In the genomic region with DNA sequence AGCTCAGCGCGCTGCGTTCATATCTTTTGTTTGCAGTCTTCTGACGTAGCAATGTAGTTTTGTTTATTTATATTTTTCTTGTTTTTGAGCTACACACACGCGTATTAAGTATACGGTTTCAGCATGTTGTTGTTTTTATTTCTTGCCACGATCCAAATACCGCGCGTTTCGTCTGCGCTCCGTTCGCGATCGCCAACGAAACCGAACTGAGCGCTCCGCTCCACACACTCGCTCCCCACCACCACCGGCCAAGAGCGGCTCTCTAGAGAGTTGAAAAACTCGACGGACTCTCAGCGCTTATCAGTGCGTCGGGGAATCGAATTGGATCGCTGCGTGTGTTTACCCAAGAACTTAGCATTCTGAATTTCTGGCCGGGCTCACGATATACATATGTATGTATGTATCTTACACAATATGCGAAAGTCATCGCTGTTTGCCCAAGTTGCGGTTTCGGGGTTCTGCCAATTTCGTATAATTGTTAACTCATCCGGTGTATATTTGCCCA, we compare ENCODE assay signal across 6 fruit fly cellular contexts.
A peak's percentile ranks its signal among the peaks of the same experiment; 100 is the strongest.
TF ChIP-seq lines count a peak whose summit lies in the region.

A gene (minus strand): TSS at position 210 of the 505 bp plus-strand sequence.

- no peak for TF ChIP-seq CTCF in whole organism, embryonic (GFP tag; optimal IDR thresholded peaks at IDR 0.05; lab: Kevin White, UChicago)

TF ChIP-seq in whole organism, 6 proteins besides CTCF, POLR2A, EP300 and RAD21:
- TF ChIP-seq Dll (optimal IDR thresholded peaks at IDR 0.05; lab: Kevin White, UChicago) (peak; percentile 97), usp (GFP tag; optimal IDR thresholded peaks at IDR 0.05; lab: Kevin White, UChicago) (no peak), CG8478 (optimal IDR thresholded peaks at IDR 0.05; lab: Kevin White, UChicago) (no peak), pan (optimal IDR thresholded peaks at IDR 0.05; lab: Kevin White, UChicago) (no peak), EcR (GFP tag; optimal IDR thresholded peaks at IDR 0.05; lab: Kevin White, UChicago) (no peak), psq (optimal IDR thresholded peaks at IDR 0.05; lab: Kevin White, UChicago) (no peak)

TF ChIP-seq in whole organism, adult, 20 proteins besides CTCF, POLR2A, EP300 and RAD21 (continues in another document):
- TF ChIP-seq Crg-1 (GFP tag; optimal IDR thresholded peaks at IDR 0.05; lab: Kevin White, UChicago) (peak; percentile 7), bab1 (GFP tag; optimal IDR thresholded peaks at IDR 0.05; lab: Kevin White, UChicago) (peak; percentile 74), CG5204 (GFP tag; optimal IDR thresholded peaks at IDR 0.05; lab: Kevin White, UChicago) (no peak), toe (GFP tag; optimal IDR thresholded peaks at IDR 0.05; lab: Kevin White, UChicago) (no peak), Mnt (GFP tag; optimal IDR thresholded peaks at IDR 0.05; lab: Kevin White, UChicago) (peak; percentile 72), CG11617 (GFP tag; optimal IDR thresholded peaks at IDR 0.05; lab: Kevin White, UChicago) (peak; percentile 0), cnc (optimal IDR thresholded peaks at IDR 0.05; lab: Kevin White, UChicago) (peak in 1 of 2 experiments; percentile 5), CG14711 (tag; optimal IDR thresholded peaks at IDR 0.05; lab: Kevin White, UChicago) (no peak), ovo (GFP tag; optimal IDR thresholded peaks at IDR 0.05; lab: Kevin White, UChicago) (no peak), CG33017 (tag; optimal IDR thresholded peaks at IDR 0.05; lab: Kevin White, UChicago) (no peak), pad (GFP tag; optimal IDR thresholded peaks at IDR 0.05; lab: Kevin White, UChicago) (peak; percentile 38), Clk (GFP tag; optimal IDR thresholded peaks at IDR 0.05; lab: Kevin White, UChicago) (no peak), CG7101 (tag; optimal IDR thresholded peaks at IDR 0.05; lab: Kevin White, UChicago) (peak; percentile 38), kay (GFP tag; lab: Kevin White, UChicago; ENCODE audit: borderline replicate concordance) (no peak), Hr96 (GFP tag; optimal IDR thresholded peaks at IDR 0.05; lab: Kevin White, UChicago) (peak; percentile 17), CG1620 (GFP tag; optimal IDR thresholded peaks at IDR 0.05; lab: Kevin White, UChicago) (peak; percentile 33)

TF ChIP-seq in whole organism, embryonic, 481 proteins besides CTCF, POLR2A, EP300 and RAD21 (continues in another document):
- TF ChIP-seq CG3281 (GFP tag; optimal IDR thresholded peaks at IDR 0.05; lab: Kevin White, UChicago) (peak; percentile 40), ap (GFP tag; IDR thresholded peaks at IDR 0.05; lab: Robert Waterston, UW) (no peak), Dip3 (GFP tag; optimal IDR thresholded peaks at IDR 0.05; lab: Kevin White, UChicago) (no peak), HHEX (GFP tag; optimal IDR thresholded peaks at IDR 0.05; lab: Kevin White, UChicago) (peak; percentile 23), phol (tag; optimal IDR thresholded peaks at IDR 0.05; lab: Kevin White, UChicago) (no peak), exex (tag; optimal IDR thresholded peaks at IDR 0.05; lab: Kevin White, UChicago) (peak; percentile 30), Doc3 (GFP tag; IDR thresholded peaks at IDR 0.05; lab: Robert Waterston, UW; ENCODE audit: partially characterized antibody) (no peak), Eip74EF (GFP tag; optimal IDR thresholded peaks at IDR 0.05; lab: Kevin White, UChicago) (peak in 1 of 2 experiments; percentile 43), fru (optimal IDR thresholded peaks at IDR 0.05; lab: Kevin White, UChicago) (no peak), Hand (GFP tag; optimal IDR thresholded peaks at IDR 0.05; lab: Kevin White, UChicago) (no peak), CG18764 (GFP tag; optimal IDR thresholded peaks at IDR 0.05; lab: Kevin White, UChicago) (no peak), CG6654 (GFP tag; optimal IDR thresholded peaks at IDR 0.05; lab: Kevin White, UChicago) (no peak), CG15269 (tag; optimal IDR thresholded peaks at IDR 0.05; lab: Kevin White, UChicago) (no peak), CG16813 (GFP tag; IDR thresholded peaks at IDR 0.05; lab: Robert Waterston, UW; ENCODE audit: partially characterized antibody) (no peak), lab (GFP tag; optimal IDR thresholded peaks at IDR 0.05; lab: Kevin White, UChicago) (peak; percentile 71), cato (GFP tag; optimal IDR thresholded peaks at IDR 0.05; lab: Kevin White, UChicago; ENCODE audit: borderline replicate concordance) (no peak)

TF ChIP-seq in whole organism, prepupa, 60 proteins besides CTCF, POLR2A, EP300 and RAD21 (continues in another document):
- TF ChIP-seq CG10669 (GFP tag; optimal IDR thresholded peaks at IDR 0.05; lab: Kevin White, UChicago): peak; percentile 53
- no peak for TF ChIP-seq dac (GFP tag; optimal IDR thresholded peaks at IDR 0.05; lab: Kevin White, UChicago)
- TF ChIP-seq CG15336 (GFP tag; IDR thresholded peaks at IDR 0.05; lab: Robert Waterston, UW): peak; percentile 79
- TF ChIP-seq CG11762 (GFP tag; optimal IDR thresholded peaks at IDR 0.05; lab: Kevin White, UChicago; ENCODE audit: insufficient read depth): no peak
- peak; percentile 76 for TF ChIP-seq CG6808 (GFP tag; optimal IDR thresholded peaks at IDR 0.05; lab: Kevin White, UChicago)
- TF ChIP-seq pdm3 (GFP tag; optimal IDR thresholded peaks at IDR 0.05; lab: Kevin White, UChicago): no peak
- peak; percentile 71 for TF ChIP-seq spab (GFP tag; optimal IDR thresholded peaks at IDR 0.05; lab: Kevin White, UChicago)
- TF ChIP-seq esn (GFP tag; optimal IDR thresholded peaks at IDR 0.05; lab: Kevin White, UChicago): peak; percentile 51
- TF ChIP-seq Sox102F (GFP tag; optimal IDR thresholded peaks at IDR 0.05; lab: Kevin White, UChicago): peak; percentile 56
- TF ChIP-seq Hr39 (GFP tag; optimal IDR thresholded peaks at IDR 0.05; lab: Kevin White, UChicago): no peak
- TF ChIP-seq CG1621 (tag; optimal IDR thresholded peaks at IDR 0.05; lab: Kevin White, UChicago): peak; percentile 87
- TF ChIP-seq svp (GFP tag; lab: Kevin White, UChicago): peak; percentile 79
- TF ChIP-seq CG3919 (GFP tag; optimal IDR thresholded peaks at IDR 0.05; lab: Kevin White, UChicago): peak; percentile 60
- TF ChIP-seq Smox (GFP tag; optimal IDR thresholded peaks at IDR 0.05; lab: Kevin White, UChicago): no peak
- TF ChIP-seq Blimp-1 (GFP tag; optimal IDR thresholded peaks at IDR 0.05; lab: Kevin White, UChicago): peak; percentile 9
- no peak for TF ChIP-seq CG32006 (GFP tag; optimal IDR thresholded peaks at IDR 0.05; lab: Kevin White, UChicago)
- no peak for TF ChIP-seq CG4318 (GFP tag; optimal IDR thresholded peaks at IDR 0.05; lab: Kevin White, UChicago)

TF ChIP-seq in whole organism, pupa, 21 proteins besides CTCF, POLR2A, EP300 and RAD21 (continues in another document):
- TF ChIP-seq CG8159 (tag; optimal IDR thresholded peaks at IDR 0.05; lab: Kevin White, UChicago): peak; percentile 55
- peak; percentile 56; the same call in 2 of the 3 replicates for TF ChIP-seq fd96Ca (GFP tag; IDR thresholded peaks at IDR 0.05; lab: Robert Waterston, UW)
- peak; percentile 87 for TF ChIP-seq CG13204 (GFP tag; optimal IDR thresholded peaks at IDR 0.05; lab: Kevin White, UChicago)
- peak; percentile 44 for TF ChIP-seq Snoo (tag; optimal IDR thresholded peaks at IDR 0.05; lab: Kevin White, UChicago)
- TF ChIP-seq CG34367 (tag; optimal IDR thresholded peaks at IDR 0.05; lab: Kevin White, UChicago): peak; percentile 60
- TF ChIP-seq CG32121 (GFP tag; IDR thresholded peaks at IDR 0.05; lab: Robert Waterston, UW): peak; percentile 78
- TF ChIP-seq CG14655 (GFP tag; optimal IDR thresholded peaks at IDR 0.05; lab: Kevin White, UChicago): no peak
- TF ChIP-seq rn (GFP tag; IDR thresholded peaks at IDR 0.05; lab: Robert Waterston, UW): 0 out of 2 replicates have a peak, but pooled peaks have one; percentile 19
- peak; percentile 87 for TF ChIP-seq Ets98B (GFP tag; IDR thresholded peaks at IDR 0.05; lab: Robert Waterston, UW)
- TF ChIP-seq Pif1B (GFP tag; optimal IDR thresholded peaks at IDR 0.05; lab: Kevin White, UChicago): peak; percentile 71
- TF ChIP-seq CG9948 (tag; optimal IDR thresholded peaks at IDR 0.05; lab: Kevin White, UChicago): peak; percentile 39
- peak; percentile 19 for TF ChIP-seq D1 (tag; optimal IDR thresholded peaks at IDR 0.05; lab: Kevin White, UChicago)
- TF ChIP-seq CG4496 (GFP tag; IDR thresholded peaks at IDR 0.05; lab: Robert Waterston, UW): peak; percentile 77; the same call in 2 of the 3 replicates
- TF ChIP-seq CG12605 (GFP tag; IDR thresholded peaks at IDR 0.05; lab: Robert Waterston, UW): peak; percentile 84
- peak; percentile 42 for TF ChIP-seq CG17806 (tag; optimal IDR thresholded peaks at IDR 0.05; lab: Kevin White, UChicago)
- peak; percentile 83 for TF ChIP-seq gl (tag; optimal IDR thresholded peaks at IDR 0.05; lab: Kevin White, UChicago)
- peak; percentile 50 for TF ChIP-seq CG8301 (tag; optimal IDR thresholded peaks at IDR 0.05; lab: Kevin White, UChicago)

TF ChIP-seq in whole organism, wandering third instar larva, 38 proteins besides CTCF, POLR2A, EP300 and RAD21 (continues in another document):
- TF ChIP-seq Abd-B (GFP tag; optimal IDR thresholded peaks at IDR 0.05; lab: Kevin White, UChicago) (no peak), ey (GFP tag; optimal IDR thresholded peaks at IDR 0.05; lab: Kevin White, UChicago) (no peak), usp (GFP tag; optimal IDR thresholded peaks at IDR 0.05; lab: Kevin White, UChicago) (no peak), sv (GFP tag; optimal IDR thresholded peaks at IDR 0.05; lab: Kevin White, UChicago) (no peak), pan (optimal IDR thresholded peaks at IDR 0.05; lab: Kevin White, UChicago) (no peak), HLH106 (tag; optimal IDR thresholded peaks at IDR 0.05; lab: Kevin White, UChicago) (no peak), Myc (optimal IDR thresholded peaks at IDR 0.05; lab: Kevin White, UChicago) (no peak), rgr (GFP tag; optimal IDR thresholded peaks at IDR 0.05; lab: Kevin White, UChicago) (peak; percentile 66), Sp1 (GFP tag; optimal IDR thresholded peaks at IDR 0.05; lab: Kevin White, UChicago) (peak; percentile 48), Dif (GFP tag; optimal IDR thresholded peaks at IDR 0.05; lab: Kevin White, UChicago; ENCODE audit: partially characterized antibody) (peak; percentile 99), Hr78 (GFP tag; optimal IDR thresholded peaks at IDR 0.05; lab: Kevin White, UChicago) (no peak), CrebA (GFP tag; optimal IDR thresholded peaks at IDR 0.05; lab: Kevin White, UChicago; ENCODE audit: borderline replicate concordance) (no peak), jim (GFP tag; optimal IDR thresholded peaks at IDR 0.05; lab: Kevin White, UChicago) (peak; percentile 28), sage (GFP tag; optimal IDR thresholded peaks at IDR 0.05; lab: Kevin White, UChicago) (no peak), psq (GFP tag; optimal IDR thresholded peaks at IDR 0.05; lab: Kevin White, UChicago) (peak; percentile 30), Mio (GFP tag; optimal IDR thresholded peaks at IDR 0.05; lab: Kevin White, UChicago) (peak; percentile 9), br (GFP tag; optimal IDR thresholded peaks at IDR 0.05; lab: Kevin White, UChicago) (peak; percentile 55), dsf (GFP tag; optimal IDR thresholded peaks at IDR 0.05; lab: Kevin White, UChicago; ENCODE audit: borderline replicate concordance) (no peak), tai (GFP tag; optimal IDR thresholded peaks at IDR 0.05; lab: Kevin White, UChicago) (no peak), brk (GFP tag; optimal IDR thresholded peaks at IDR 0.05; lab: Kevin White, UChicago) (no peak)
